Worm (Caenorhabditis elegans) whole organism, L1 larva: Measurements from ENCODE around the gene mua-3.

ENCODE experiments used
- C34B4.2 ChIP-seq: sonication (generic microtip); optimal IDR thresholded peaks from 2 replicates; lab custom pipeline; 2017; ENCODE audit warnings: mild to moderate bottlenecking, missing genetic modification characterization, missing compliant biosample characterization
- ama-1 ChIP-seq: fragments of 150-350 bp; optimal IDR thresholded peaks from 2 replicates; lab custom pipeline; 2014
- ceh-63 ChIP-seq: fragments of 200-800 bp; sonication (Bioruptor generic); optimal IDR thresholded peaks from 2 replicates; lab custom pipeline; 2018; ENCODE audit warnings: mild to moderate bottlenecking, missing genetic modification characterization, missing compliant biosample characterization
- ceh-8 ChIP-seq: fragments of 200-800 bp; sonication (Bioruptor generic); optimal IDR thresholded peaks from 2 replicates; lab custom pipeline; 2018; ENCODE audit warnings: mild to moderate bottlenecking, missing genetic modification characterization, moderate library complexity, missing compliant biosample characterization
- ceh-88 ChIP-seq: fragments of 200-800 bp; sonication (Bioruptor generic); IDR thresholded peaks from 2 replicates; pipeline ENCODE4 v1.3.6; 2022; ENCODE audit warnings: missing genetic modification characterization, missing compliant biosample characterization
- ceh-90 ChIP-seq: sonication (generic microtip); optimal IDR thresholded peaks from 2 replicates; lab custom pipeline; 2016; ENCODE audit warnings: missing genetic modification characterization, missing compliant biosample characterization
- ces-1 ChIP-seq: fragments of 150-350 bp; optimal IDR thresholded peaks from 2 replicates; lab custom pipeline; 2014; ENCODE audit warnings: missing biosample characterization, missing genetic modification reagents, missing genetic modification characterization
- efl-1 ChIP-seq, 4 experiments: fragments of 150-350 bp; optimal IDR thresholded peaks in 3 of 4; peaks in 1 of 4; 1 replicate in 1 of 4; 2 replicates in 3 of 4; lab custom pipeline; 2014; ENCODE audit warnings: missing biosample characterization in 2 of 4, missing genetic modification characterization in 2 of 4, missing genetic modification reagents in 2 of 4
- efl-3 ChIP-seq: fragments of 200-800 bp; sonication (Bioruptor generic); optimal IDR thresholded peaks from 2 replicates; lab custom pipeline; 2018; ENCODE audit warnings: mild to moderate bottlenecking, missing genetic modification characterization, missing compliant biosample characterization
- ets-5 ChIP-seq: fragments of 200-800 bp; sonication (Bioruptor generic); IDR thresholded peaks from 2 replicates; pipeline ENCODE4 v1.3.6; 2022; ENCODE audit warnings: missing genetic modification characterization, missing compliant biosample characterization
- fkh-8 ChIP-seq: sonication (generic microtip); optimal IDR thresholded peaks from 2 replicates; lab custom pipeline; 2016; ENCODE audit warnings: mild to moderate bottlenecking, missing genetic modification characterization, missing compliant biosample characterization
- fos-1 ChIP-seq: fragments of 150-350 bp; optimal IDR thresholded peaks from 2 replicates; lab custom pipeline; 2014; ENCODE audit warnings: missing biosample characterization, missing genetic modification characterization
- isw-1 ChIP-seq: fragments of 200-800 bp; sonication (Bioruptor generic); IDR thresholded peaks from 2 replicates; pipeline ENCODE4 v1.3.6; 2022; ENCODE audit warnings: missing genetic modification characterization, missing compliant biosample characterization
- lin-13 ChIP-seq: fragments of 150-350 bp; optimal IDR thresholded peaks from 2 replicates; lab custom pipeline; 2014; ENCODE audit warnings: missing biosample characterization, missing genetic modification reagents, missing genetic modification characterization
- lin-14 ChIP-seq: fragments of 200-800 bp; sonication (Bioruptor generic); optimal IDR thresholded peaks from 2 replicates; lab custom pipeline; 2018; ENCODE audit warnings: mild to moderate bottlenecking, missing genetic modification characterization, moderate library complexity, missing compliant biosample characterization
- lin-35 ChIP-seq, 2 experiments: fragments of 150-350 bp; optimal IDR thresholded peaks; 2 replicates each; lab custom pipeline; 2014; ENCODE audit warnings: missing biosample characterization in 2 of 2, missing genetic modification characterization in 2 of 2, missing genetic modification reagents in 2 of 2
- lin-39 ChIP-seq: fragments of 150-350 bp; optimal IDR thresholded peaks from 2 replicates; lab custom pipeline; 2014; ENCODE audit warnings: missing biosample characterization, missing genetic modification reagents, missing genetic modification characterization
- lir-3 ChIP-seq: sonication (generic microtip); optimal IDR thresholded peaks from 2 replicates; lab custom pipeline; 2016; ENCODE audit warnings: mild to moderate bottlenecking, missing genetic modification characterization, moderate library complexity, missing compliant biosample characterization; ENCODE audit not compliant: poor library complexity
- lsy-2 ChIP-seq, 2 experiments: fragments of 150-350 bp; optimal IDR thresholded peaks; 2 replicates each; lab custom pipeline; 2014; ENCODE audit warnings: missing biosample characterization in 2 of 2, missing genetic modification characterization in 2 of 2
- mab-9 ChIP-seq: fragments of 200-800 bp; sonication (Bioruptor generic); IDR thresholded peaks from 2 replicates; pipeline ENCODE4 v1.3.6; 2022; ENCODE audit warnings: missing genetic modification reagents, missing genetic modification characterization, missing compliant biosample characterization
- nhr-19 ChIP-seq: fragments of 200-800 bp; sonication (Bioruptor generic); conservative IDR thresholded peaks from 2 replicates; pipeline ENCODE4 v1.3.6; 2022; ENCODE audit warnings: missing genetic modification characterization, missing compliant biosample characterization
- nhr-20 ChIP-seq: sonication (generic microtip); optimal IDR thresholded peaks from 2 replicates; lab custom pipeline; 2016; ENCODE audit warnings: mild to moderate bottlenecking, missing genetic modification characterization, missing compliant biosample characterization
- nhr-71 ChIP-seq: sonication (generic microtip); optimal IDR thresholded peaks from 2 replicates; lab custom pipeline; 2016; ENCODE audit warnings: mild to moderate bottlenecking, missing genetic modification characterization, moderate library complexity, missing compliant biosample characterization
- nhr-76 ChIP-seq: sonication (generic microtip); optimal IDR thresholded peaks from 2 replicates; lab custom pipeline; 2017; ENCODE audit warnings: missing biosample characterization, missing genetic modification characterization
- nhr-84 ChIP-seq: sonication (generic microtip); optimal IDR thresholded peaks from 2 replicates; lab custom pipeline; 2017; ENCODE audit warnings: missing biosample characterization, missing genetic modification characterization
- nhr-90 ChIP-seq: sonication (generic microtip); optimal IDR thresholded peaks from 2 replicates; lab custom pipeline; 2016; ENCODE audit warnings: mild to moderate bottlenecking, missing genetic modification characterization, missing compliant biosample characterization; ENCODE audit not compliant: poor library complexity
- pax-3 ChIP-seq: fragments of 200-800 bp; sonication (Bioruptor generic); optimal IDR thresholded peaks from 2 replicates; lab custom pipeline; 2018; ENCODE audit warnings: mild to moderate bottlenecking, missing genetic modification characterization, moderate library complexity, missing compliant biosample characterization
- pqm-1 ChIP-seq: sonication (generic microtip); optimal IDR thresholded peaks from 3 replicates; lab custom pipeline; 2017; ENCODE audit warnings: missing biosample characterization, missing genetic modification characterization
- skn-1 ChIP-seq: fragments of 150-350 bp; optimal IDR thresholded peaks from 2 replicates; lab custom pipeline; 2014; ENCODE audit warnings: missing biosample characterization, missing genetic modification characterization
- snu-23 ChIP-seq: sonication (generic microtip); optimal IDR thresholded peaks from 2 replicates; lab custom pipeline; 2016; ENCODE audit warnings: missing genetic modification characterization, missing compliant biosample characterization
- sox-4 ChIP-seq: sonication (generic microtip); optimal IDR thresholded peaks from 2 replicates; lab custom pipeline; 2016; ENCODE audit warnings: missing genetic modification characterization, missing compliant biosample characterization
- sptf-1 ChIP-seq: fragments of 150-350 bp; optimal IDR thresholded peaks from 2 replicates; lab custom pipeline; 2014; ENCODE audit warnings: missing biosample characterization, missing genetic modification characterization
- sup-37 ChIP-seq: fragments of 200-800 bp; sonication (Bioruptor generic); optimal IDR thresholded peaks from 2 replicates; lab custom pipeline; 2018; ENCODE audit warnings: mild to moderate bottlenecking, missing genetic modification characterization, missing compliant biosample characterization
- tbx-2 ChIP-seq: sonication (generic microtip); optimal IDR thresholded peaks from 2 replicates; lab custom pipeline; 2016; ENCODE audit warnings: missing genetic modification characterization, missing compliant biosample characterization
- tlp-1 ChIP-seq: fragments of 150-350 bp; optimal IDR thresholded peaks from 2 replicates; lab custom pipeline; 2014; ENCODE audit warnings: missing biosample characterization, missing genetic modification characterization
- unc-130 ChIP-seq: fragments of 150-350 bp; optimal IDR thresholded peaks from 2 replicates; lab custom pipeline; 2017; ENCODE audit warnings: missing biosample characterization, missing genetic modification characterization, inconsistent platforms
- unc-62 ChIP-seq: fragments of 150-350 bp; optimal IDR thresholded peaks from 2 replicates; lab custom pipeline; 2014; ENCODE audit warnings: missing biosample characterization, missing genetic modification reagents, missing genetic modification characterization
- unc-86 ChIP-seq: sonication (generic microtip); optimal IDR thresholded peaks from 2 replicates; lab custom pipeline; 2016; ENCODE audit warnings: missing genetic modification characterization, missing compliant biosample characterization
- xbp-1 ChIP-seq: sonication (generic microtip); optimal IDR thresholded peaks from 2 replicates; lab custom pipeline; 2016; ENCODE audit warnings: missing genetic modification characterization, missing compliant biosample characterization
- zag-1 ChIP-seq: fragments of 150-350 bp; optimal IDR thresholded peaks from 2 replicates; lab custom pipeline; 2014; ENCODE audit warnings: missing biosample characterization, missing genetic modification characterization
- zip-4 ChIP-seq: fragments of 200-800 bp; sonication (Bioruptor generic); optimal IDR thresholded peaks from 2 replicates; lab custom pipeline; 2018; ENCODE audit warnings: mild to moderate bottlenecking, missing genetic modification characterization, moderate library complexity, missing compliant biosample characterization
- ztf-4 ChIP-seq: fragments of 150-350 bp; optimal IDR thresholded peaks from 2 replicates; lab custom pipeline; 2014; ENCODE audit warnings: missing biosample characterization, missing genetic modification characterization

mua-3 gene

ce11 chrIII:10153003-10153402 is 7.5 kb upstream of the mua-3 start (continued):
- TF ChIP-seq lin-35 (GFP tag; optimal IDR thresholded peaks at IDR 0.05; lab: Kevin White, UChicago) (peak in 1 of 2 experiments; percentile 24), ztf-4 (tag; lab: Kevin White, UChicago) (peak; percentile 42), unc-130 (tag; lab: Kevin White, UChicago) (no peak), nhr-20 (tag; lab: Kevin White, UChicago) (no peak), ceh-90 (tag; lab: Kevin White, UChicago) (no peak), efl-3 (GFP tag; lab: Kevin White, UChicago) (no peak), nhr-76 (tag; lab: Kevin White, UChicago) (no peak), ceh-88 (GFP tag; lab: Robert Waterston, UW) (no peak), mab-9 (GFP tag; lab: Robert Waterston, UW) (no peak), nhr-90 (no peak), isw-1 (GFP tag; lab: Robert Waterston, UW) (peak; percentile 57), ceh-8 (GFP tag; lab: Kevin White, UChicago) (peak; percentile 49), fkh-8 (tag; lab: Kevin White, UChicago) (peak; percentile 74), ama-1 (no peak), pax-3 (tag; lab: Kevin White, UChicago) (no peak), skn-1 (no peak), sptf-1 (tag; lab: Kevin White, UChicago) (no peak), lin-13 (no peak), ceh-63 (GFP tag; lab: Kevin White, UChicago) (no peak), pqm-1 (tag; lab: Kevin White, UChicago) (no peak), tlp-1 (tag; lab: Kevin White, UChicago) (no peak), C34B4.2 (tag; lab: Kevin White, UChicago) (no peak), unc-86 (tag; lab: Kevin White, UChicago) (peak; percentile 50), nhr-84 (tag; lab: Kevin White, UChicago) (no peak), fos-1 (no peak), ces-1 (GFP tag; lab: Kevin White, UChicago) (peak; percentile 42), zag-1 (tag; lab: Kevin White, UChicago) (no peak), zip-4 (GFP tag; lab: Kevin White, UChicago) (no peak), ets-5 (GFP tag; lab: Robert Waterston, UW) (no peak), unc-62 (no peak), lir-3 (tag; lab: Kevin White, UChicago) (peak; percentile 23)

ce11 chrIII:10154993-10155392 is 5.5 kb upstream of the mua-3 start:
- TF ChIP-seq sox-4 (tag; lab: Kevin White, UChicago), result no peak
- no peak for TF ChIP-seq tlp-1 (tag; lab: Kevin White, UChicago)
- peak; percentile 29 for TF ChIP-seq ztf-4 (tag; lab: Kevin White, UChicago)
- peak; percentile 15 for TF ChIP-seq snu-23 (GFP tag; lab: Kevin White, UChicago)
- TF ChIP-seq tbx-2 (tag; lab: Kevin White, UChicago), result peak; percentile 42
- TF ChIP-seq nhr-71 (tag; lab: Kevin White, UChicago), result peak; percentile 73
- peak; percentile 22; the same call in 1 of the 2 replicates for TF ChIP-seq nhr-19
- TF ChIP-seq efl-1 (optimal IDR thresholded peaks at IDR 0.05; lab: Kevin White, UChicago), result no peak
- no peak for TF ChIP-seq efl-1 (GFP tag; optimal IDR thresholded peaks at IDR 0.05 in 1 of 2; lab: Kevin White, UChicago)
- TF ChIP-seq xbp-1 (tag; lab: Kevin White, UChicago), result no peak
- TF ChIP-seq sup-37 (GFP tag; lab: Kevin White, UChicago), result no peak
- peak; percentile 14 to 16 for TF ChIP-seq lsy-2 (tag; optimal IDR thresholded peaks at IDR 0.05; lab: Kevin White, UChicago)
- TF ChIP-seq lin-14 (GFP tag; lab: Kevin White, UChicago), result peak; percentile 34
- TF ChIP-seq ceh-8 (GFP tag; lab: Kevin White, UChicago), result no peak
- no peak for TF ChIP-seq lin-39
- no peak for TF ChIP-seq ceh-88 (GFP tag; lab: Robert Waterston, UW)
- TF ChIP-seq nhr-20 (tag; lab: Kevin White, UChicago), result peak; percentile 5
